Worm (Caenorhabditis elegans): ENCODE measurements around the gene nrx-1.

- TF ChIP-seq lin-13 (GFP tag; optimal IDR thresholded peaks at IDR 0.05) (no peak), ceh-28 (tag; optimal IDR thresholded peaks at IDR 0.05) (no peak), lsy-2 (tag; optimal IDR thresholded peaks at IDR 0.05) (no peak), nhr-11 (tag; optimal IDR thresholded peaks at IDR 0.05) (no peak), dmd-8 (GFP tag; IDR thresholded peaks at IDR 0.05) (no peak), lin-15B (tag; optimal IDR thresholded peaks at IDR 0.05) (no peak), unc-62 (GFP tag; optimal IDR thresholded peaks at IDR 0.05 in 1 of 2) (no peak), unc-62 (tag; optimal IDR thresholded peaks at IDR 0.05) (no peak), nhr-237 (tag; optimal IDR thresholded peaks at IDR 0.05) (no peak), dve-1 (tag; optimal IDR thresholded peaks at IDR 0.05; ENCODE audit: insufficient read depth) (peak; percentile 45), pha-4 (GFP tag; IDR thresholded peaks at IDR 0.05) (no peak), pha-4 (tag; optimal IDR thresholded peaks at IDR 0.05) (no peak), mep-1 (tag; optimal IDR thresholded peaks at IDR 0.05) (no peak)
Measured at ce11 chrV:10877808-10878600, 53.2 kb downstream of the nrx-1 start.

Data from whole organism, L4 larva.